Worm (Caenorhabditis elegans) whole organism, L2 larva: ENCODE results near the gene C54D10.9.

ENCODE experiments used
- C34F6.9 ChIP-seq: fragments of 150-350 bp; optimal IDR thresholded peaks from 2 replicates; lab custom pipeline; 2014; ENCODE audit warnings: missing biosample characterization, missing genetic modification characterization
- F13H6.1 ChIP-seq: sonication (generic microtip); optimal IDR thresholded peaks from 2 replicates; lab custom pipeline; 2016; ENCODE audit warnings: missing genetic modification characterization, missing compliant biosample characterization
- Y55F3AM.14 ChIP-seq: fragments of 200-800 bp; sonication (Bioruptor generic); optimal IDR thresholded peaks from 2 replicates; lab custom pipeline; 2018; ENCODE audit warnings: mild to moderate bottlenecking, missing genetic modification characterization, missing compliant biosample characterization
- aly-2 ChIP-seq: fragments of 150-350 bp; optimal IDR thresholded peaks from 2 replicates; lab custom pipeline; 2014; ENCODE audit warnings: missing biosample characterization, missing genetic modification characterization
- ama-1 ChIP-seq: fragments of 150-350 bp; optimal IDR thresholded peaks from 2 replicates; lab custom pipeline; 2018; ENCODE audit warnings: inconsistent platforms
- blmp-1 ChIP-seq: sonication (generic microtip); optimal IDR thresholded peaks from 2 replicates; lab custom pipeline; 2017; ENCODE audit warnings: missing genetic modification characterization, mild to moderate bottlenecking, missing compliant biosample characterization, antibody characterized with exemption, moderate library complexity; ENCODE audit not compliant: insufficient read depth
- ceh-16 ChIP-seq: fragments of 150-350 bp; optimal IDR thresholded peaks from 2 replicates; lab custom pipeline; 2014; ENCODE audit warnings: missing biosample characterization, missing genetic modification characterization
- crh-2 ChIP-seq: sonication (generic microtip); optimal IDR thresholded peaks from 2 replicates; lab custom pipeline; 2017; ENCODE audit warnings: missing biosample characterization, missing genetic modification characterization
- dmd-4 ChIP-seq: sonication (generic microtip); optimal IDR thresholded peaks from 2 replicates; lab custom pipeline; 2017; ENCODE audit warnings: missing biosample characterization, missing genetic modification characterization
- egl-27 ChIP-seq: sonication (generic microtip); optimal IDR thresholded peaks from 3 replicates; lab custom pipeline; 2017; ENCODE audit warnings: missing biosample characterization, missing genetic modification reagents, missing genetic modification characterization
- elt-1 ChIP-seq: fragments of 150-350 bp; optimal IDR thresholded peaks from 2 replicates; lab custom pipeline; 2014; ENCODE audit warnings: missing biosample characterization, missing genetic modification characterization
- elt-3 ChIP-seq: sonication (generic microtip); optimal IDR thresholded peaks from 2 replicates; lab custom pipeline; 2017; ENCODE audit warnings: missing biosample characterization, missing genetic modification characterization
- fos-1 ChIP-seq: fragments of 150-350 bp; optimal IDR thresholded peaks from 2 replicates; lab custom pipeline; 2014; ENCODE audit warnings: missing biosample characterization, missing genetic modification characterization
- gmeb-1 ChIP-seq: fragments of 150-350 bp; optimal IDR thresholded peaks from 2 replicates; lab custom pipeline; 2014; ENCODE audit warnings: missing biosample characterization, missing genetic modification characterization
- lin-11 ChIP-seq: fragments of 150-350 bp; sonication (generic microtip); optimal IDR thresholded peaks from 2 replicates; lab custom pipeline; 2014; ENCODE audit warnings: missing biosample characterization, missing genetic modification characterization, inconsistent platforms, mixed read lengths
- lin-13 ChIP-seq: fragments of 150-350 bp; optimal IDR thresholded peaks from 2 replicates; lab custom pipeline; 2014; ENCODE audit warnings: missing biosample characterization, missing genetic modification reagents, missing genetic modification characterization
- lin-39 ChIP-seq: fragments of 150-350 bp; optimal IDR thresholded peaks from 2 replicates; lab custom pipeline; 2014; ENCODE audit warnings: missing biosample characterization, missing genetic modification reagents, missing genetic modification characterization
- lsy-2 ChIP-seq, 2 experiments: fragments of 150-350 bp in 1 of 2; sonication (generic microtip) in 1 of 2; optimal IDR thresholded peaks; 2 replicates each; lab custom pipeline; 2014 to 2017; ENCODE audit warnings: missing biosample characterization in 2 of 2, missing genetic modification characterization in 2 of 2
- mbf-1 ChIP-seq: sonication (generic microtip); optimal IDR thresholded peaks from 2 replicates; lab custom pipeline; 2017; ENCODE audit warnings: missing biosample characterization, missing genetic modification characterization
- mdl-1 ChIP-seq, 2 experiments: fragments of 150-350 bp in 1 of 2; sonication (generic microtip) in 1 of 2; optimal IDR thresholded peaks; 2 replicates each; lab custom pipeline; 2017; ENCODE audit warnings: missing biosample characterization in 2 of 2, missing genetic modification characterization in 2 of 2
- nhr-10 ChIP-seq: sonication (generic microtip); optimal IDR thresholded peaks from 2 replicates; lab custom pipeline; 2017; ENCODE audit warnings: missing biosample characterization, missing genetic modification characterization
- nhr-11 ChIP-seq: fragments of 150-350 bp; optimal IDR thresholded peaks from 2 replicates; lab custom pipeline; 2014; ENCODE audit warnings: missing biosample characterization, missing genetic modification characterization
- nhr-12 ChIP-seq: fragments of 150-350 bp; optimal IDR thresholded peaks from 2 replicates; lab custom pipeline; 2014; ENCODE audit warnings: missing biosample characterization, missing genetic modification characterization
- nhr-129 ChIP-seq: fragments of 150-350 bp; optimal IDR thresholded peaks from 2 replicates; lab custom pipeline; 2014; ENCODE audit warnings: missing biosample characterization, missing genetic modification characterization
- nhr-21 ChIP-seq: fragments of 150-350 bp; optimal IDR thresholded peaks from 2 replicates; lab custom pipeline; 2014; ENCODE audit warnings: missing biosample characterization, missing genetic modification characterization
- nhr-23 ChIP-seq: fragments of 150-350 bp; optimal IDR thresholded peaks from 2 replicates; lab custom pipeline; 2014; ENCODE audit warnings: missing biosample characterization, missing genetic modification reagents, missing genetic modification characterization
- nhr-237 ChIP-seq: fragments of 150-350 bp; optimal IDR thresholded peaks from 2 replicates; lab custom pipeline; 2014; ENCODE audit warnings: missing biosample characterization, missing genetic modification characterization
- nhr-25 ChIP-seq: fragments of 150-350 bp; sonication (generic microtip); optimal IDR thresholded peaks from 3 replicates; lab custom pipeline; 2014; ENCODE audit warnings: missing biosample characterization, missing genetic modification characterization
- nhr-77 ChIP-seq: fragments of 150-350 bp; optimal IDR thresholded peaks from 2 replicates; lab custom pipeline; 2014; ENCODE audit warnings: missing biosample characterization, missing genetic modification characterization
- peb-1 ChIP-seq: fragments of 150-350 bp; optimal IDR thresholded peaks from 2 replicates; lab custom pipeline; 2014; ENCODE audit warnings: missing biosample characterization, missing genetic modification characterization
- sem-4 ChIP-seq: fragments of 150-350 bp; optimal IDR thresholded peaks from 2 replicates; lab custom pipeline; 2014; ENCODE audit warnings: missing biosample characterization, missing genetic modification reagents, missing genetic modification characterization
- skn-1 ChIP-seq: sonication (generic microtip); optimal IDR thresholded peaks from 2 replicates; lab custom pipeline; 2017; ENCODE audit warnings: missing biosample characterization, missing genetic modification characterization
- sma-3 ChIP-seq: sonication (generic microtip); optimal IDR thresholded peaks from 2 replicates; lab custom pipeline; 2016; ENCODE audit warnings: missing genetic modification reagents, missing genetic modification characterization, missing compliant biosample characterization
- sma-9 ChIP-seq, 2 experiments: fragments of 150-350 bp in 1 of 2; sonication (generic microtip) in 1 of 2; optimal IDR thresholded peaks; 2 replicates each; lab custom pipeline; 2014 to 2016; ENCODE audit warnings: missing genetic modification characterization in 2 of 2, mild to moderate bottlenecking in 1 of 2, missing biosample characterization in 1 of 2, missing compliant biosample characterization in 1 of 2, missing genetic modification reagents in 1 of 2, moderate library complexity in 1 of 2
- snpc-4 ChIP-seq: fragments of 150-350 bp; optimal IDR thresholded peaks from 2 replicates; lab custom pipeline; 2014; ENCODE audit warnings: missing biosample characterization, missing genetic modification characterization
- unc-39 ChIP-seq: fragments of 150-350 bp; optimal IDR thresholded peaks from 2 replicates; lab custom pipeline; 2014; ENCODE audit warnings: missing biosample characterization, missing genetic modification characterization
- unc-62 ChIP-seq: fragments of 150-350 bp; optimal IDR thresholded peaks from 2 replicates; lab custom pipeline; 2014; ENCODE audit warnings: missing biosample characterization, missing genetic modification reagents, missing genetic modification characterization
- zag-1 ChIP-seq: fragments of 150-350 bp; optimal IDR thresholded peaks from 2 replicates; lab custom pipeline; 2014; ENCODE audit warnings: missing biosample characterization, missing genetic modification characterization
- ztf-4 ChIP-seq: fragments of 150-350 bp; optimal IDR thresholded peaks from 2 replicates; lab custom pipeline; 2014; ENCODE audit warnings: missing biosample characterization, missing genetic modification characterization

C54D10.9 gene

DNA sequence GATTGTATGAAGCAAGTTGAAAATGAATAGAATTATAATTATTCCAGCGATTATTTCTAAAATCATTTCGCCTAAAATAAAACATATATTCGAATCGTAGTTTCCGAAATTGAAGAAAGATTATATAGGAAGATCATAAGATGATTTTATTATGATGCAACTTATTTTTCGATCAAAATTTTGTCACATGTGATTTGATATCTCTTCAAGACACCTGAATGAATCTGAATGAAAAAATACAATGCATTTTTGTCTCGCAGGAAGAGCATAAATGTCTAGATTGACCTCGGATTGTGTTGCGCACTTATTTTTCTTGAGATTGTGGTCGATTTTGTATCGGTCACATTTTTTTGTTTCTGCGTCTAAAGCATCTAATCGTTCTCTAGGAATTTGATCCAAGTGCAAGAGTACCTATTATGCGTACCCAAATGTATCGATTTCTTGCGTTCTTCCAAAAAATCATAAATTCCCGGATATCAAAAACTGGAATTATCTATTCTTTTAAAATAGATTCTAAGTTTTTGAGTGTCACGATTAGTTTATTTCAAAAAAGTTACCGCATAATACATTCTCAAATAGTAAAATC lies 36.4 kb upstream of the C54D10.9 start, which contains the start of gene hrg-2:
hrg-2 (minus strand) TSS at position 98 of the 586 bp plus-strand sequence.
- TF ChIP-seq crh-2 (tag; lab: Kevin White, UChicago) = no peak
- peak; percentile 55 for TF ChIP-seq sma-9 (GFP tag; optimal IDR thresholded peaks at IDR 0.05; lab: Kevin White, UChicago)
- TF ChIP-seq sma-9 (tag; optimal IDR thresholded peaks at IDR 0.05; lab: Kevin White, UChicago) = no peak
- no peak for TF ChIP-seq blmp-1
- peak; percentile 85 for TF ChIP-seq nhr-25 (tag; lab: Kevin White, UChicago)
- TF ChIP-seq ceh-16 (tag; lab: Kevin White, UChicago) = no peak
- TF ChIP-seq unc-39 (tag; lab: Kevin White, UChicago) = no peak
- TF ChIP-seq nhr-21 (tag; lab: Kevin White, UChicago) = peak; percentile 24
- TF ChIP-seq sma-3 (GFP tag; lab: Kevin White, UChicago) = no peak
- TF ChIP-seq ama-1 (lab: Kevin White, UChicago) = no peak
- no peak for TF ChIP-seq snpc-4 (tag; lab: Kevin White, UChicago)
- peak in 1 of 2 experiments; percentile 12 for TF ChIP-seq lsy-2 (tag; optimal IDR thresholded peaks at IDR 0.05; lab: Kevin White, UChicago)
- TF ChIP-seq nhr-129 (tag; lab: Kevin White, UChicago) = peak; percentile 96
- no peak for TF ChIP-seq unc-62 (GFP tag; lab: Kevin White, UChicago)
- TF ChIP-seq dmd-4 (tag; lab: Kevin White, UChicago) = no peak
- TF ChIP-seq nhr-23 (tag; lab: Kevin White, UChicago) = no peak
- TF ChIP-seq, all 48 proteins: peak for 5

DNA sequence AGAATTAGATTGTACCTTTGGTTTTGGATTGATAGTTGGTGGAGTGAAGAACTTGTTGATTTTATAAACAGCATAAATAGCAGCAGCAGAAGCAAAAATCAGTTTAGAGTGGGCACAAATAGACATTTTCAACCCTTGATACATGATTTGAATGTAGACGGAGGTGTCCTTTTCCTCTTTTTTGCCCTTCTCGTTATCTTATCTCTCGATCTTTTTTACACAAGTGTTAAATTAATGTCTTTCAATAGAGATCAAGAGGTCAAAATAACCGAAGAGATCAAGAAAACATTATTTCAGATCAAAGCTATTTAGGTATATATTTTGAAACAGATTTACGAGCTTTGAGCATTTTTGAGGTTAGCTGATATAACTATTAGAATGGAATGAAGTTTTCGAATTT lies 35.0 kb upstream of the C54D10.9 start, which contains the start of gene cdr-7:
cdr-7 (minus strand) TSS at position 205 of the 400 bp plus-strand sequence.
- TF ChIP-seq unc-62 (GFP tag; lab: Kevin White, UChicago) (no peak), nhr-10 (tag; lab: Kevin White, UChicago) (no peak), nhr-23 (tag; lab: Kevin White, UChicago) (no peak), blmp-1 (peak; percentile 13), lin-39 (tag; lab: Kevin White, UChicago) (no peak), lin-11 (tag; lab: Kevin White, UChicago) (no peak), zag-1 (no peak), nhr-25 (tag; lab: Kevin White, UChicago) (peak; percentile 12), sma-9 (GFP tag; optimal IDR thresholded peaks at IDR 0.05; lab: Kevin White, UChicago) (peak; percentile 42), sma-9 (tag; optimal IDR thresholded peaks at IDR 0.05; lab: Kevin White, UChicago) (no peak), mdl-1 (tag; optimal IDR thresholded peaks at IDR 0.05; lab: Kevin White, UChicago) (no peak), ama-1 (lab: Kevin White, UChicago) (no peak), dmd-4 (tag; lab: Kevin White, UChicago) (no peak), lsy-2 (tag; optimal IDR thresholded peaks at IDR 0.05; lab: Kevin White, UChicago) (no peak)

DNA sequence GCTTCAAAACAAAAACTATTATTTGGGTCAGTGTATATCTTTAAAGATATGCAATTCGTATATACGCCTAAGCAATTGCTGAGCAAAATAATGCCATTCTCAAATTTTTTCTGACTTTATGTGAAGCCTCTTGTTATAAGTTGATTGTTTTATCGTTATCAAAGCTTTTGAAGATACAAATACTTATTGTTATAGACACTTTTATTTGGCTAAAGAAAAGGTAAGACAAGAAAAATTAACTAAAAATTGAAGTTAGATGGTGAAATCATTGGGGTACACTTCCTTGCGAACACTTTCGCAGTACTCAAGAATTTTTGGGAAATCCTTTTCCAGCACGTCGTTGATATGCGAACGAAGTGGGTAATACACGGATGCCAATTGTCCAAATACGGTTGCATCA lies 34.6 kb upstream of the C54D10.9 start:
- TF ChIP-seq elt-1 = no peak
- TF ChIP-seq nhr-10 (tag; lab: Kevin White, UChicago) = no peak
- TF ChIP-seq zag-1 = no peak
- TF ChIP-seq lin-13 (GFP tag; lab: Kevin White, UChicago) = no peak
- TF ChIP-seq lin-39 (tag; lab: Kevin White, UChicago) = no peak
- no peak for TF ChIP-seq aly-2 (tag; lab: Kevin White, UChicago)

DNA sequence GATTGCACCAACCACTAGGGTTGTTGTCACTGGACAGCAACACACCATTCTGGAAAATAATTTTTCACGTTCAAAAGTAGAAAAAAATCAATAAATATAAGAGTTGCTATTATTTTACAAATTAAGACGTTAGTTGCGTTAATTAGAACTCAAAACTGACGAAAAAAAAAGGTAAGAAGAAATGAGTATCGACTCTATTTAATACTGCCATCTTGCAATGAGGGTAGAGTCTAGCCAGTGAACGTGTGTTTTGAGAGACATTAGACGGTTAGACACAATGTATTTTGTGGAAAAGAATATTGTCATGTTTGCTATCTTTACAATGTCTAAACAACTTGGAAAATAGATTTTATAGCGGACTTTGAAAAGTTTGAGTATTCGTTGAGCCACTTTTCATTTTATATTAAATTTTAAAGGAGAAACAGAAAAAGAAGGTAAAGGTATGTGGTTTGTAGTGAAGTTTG lies 33.3 kb upstream of the C54D10.9 start, which contains the start of gene cdr-6:
cdr-6 (minus strand) TSS at position 51 of the 464 bp plus-strand sequence.
- TF ChIP-seq lin-39 (tag; lab: Kevin White, UChicago) (no peak), elt-1 (no peak), skn-1 (tag; lab: Kevin White, UChicago) (no peak), nhr-23 (tag; lab: Kevin White, UChicago) (no peak), nhr-10 (tag; lab: Kevin White, UChicago) (no peak), nhr-25 (tag; lab: Kevin White, UChicago) (no peak), sma-9 (GFP tag; optimal IDR thresholded peaks at IDR 0.05; lab: Kevin White, UChicago) (peak; percentile 65), sma-9 (tag; optimal IDR thresholded peaks at IDR 0.05; lab: Kevin White, UChicago) (no peak), unc-62 (GFP tag; lab: Kevin White, UChicago) (no peak), sem-4 (no peak), unc-39 (tag; lab: Kevin White, UChicago) (no peak), fos-1 (tag; lab: Kevin White, UChicago) (peak; percentile 30), nhr-237 (tag; lab: Kevin White, UChicago) (no peak), peb-1 (no peak), Y55F3AM.14 (GFP tag; lab: Kevin White, UChicago) (no peak), egl-27 (tag; lab: Kevin White, UChicago) (no peak), lsy-2 (tag; optimal IDR thresholded peaks at IDR 0.05; lab: Kevin White, UChicago) (peak in 1 of 2 experiments; percentile 3), mbf-1 (tag; lab: Kevin White, UChicago) (no peak), gmeb-1 (tag; lab: Kevin White, UChicago) (no peak), nhr-11 (tag; lab: Kevin White, UChicago) (no peak), nhr-12 (tag; lab: Kevin White, UChicago) (no peak), F13H6.1 (tag; lab: Kevin White, UChicago) (peak; percentile 18), C34F6.9 (tag; lab: Kevin White, UChicago) (peak; percentile 32), ztf-4 (tag; lab: Kevin White, UChicago) (no peak), elt-3 (tag; lab: Kevin White, UChicago) (no peak), nhr-77 (tag; lab: Kevin White, UChicago) (no peak), sma-3 (GFP tag; lab: Kevin White, UChicago) (no peak), blmp-1 (no peak), zag-1 (no peak)
- TF ChIP-seq, all 48 proteins: peak for 5
